8 worm cellular contexts compared by ENCODE assay signal in genomic region chrII:4571112-4571511, ce11.
TF ChIP-seq lines count a peak whose summit lies in the region.

No protein-coding gene starts in this region.

TF ChIP-seq in whole organism, L1 larva, 84 proteins besides CTCF, POLR2A, EP300 and RAD21:
- TF ChIP-seq nhr-237 (tag; optimal IDR thresholded peaks at IDR 0.05; lab: Kevin White, UChicago) (no peak), hlh-17 (GFP tag; optimal IDR thresholded peaks at IDR 0.05; lab: Kevin White, UChicago; ENCODE audit: borderline replicate concordance) (no peak), hpl-2 (GFP tag; optimal IDR thresholded peaks at IDR 0.05; lab: Kevin White, UChicago) (no peak), blmp-1 (tag; optimal IDR thresholded peaks at IDR 0.05; lab: Kevin White, UChicago) (peak; percentile 5), mdl-1 (tag; optimal IDR thresholded peaks at IDR 0.05; lab: Kevin White, UChicago) (no peak), unc-30 (tag; optimal IDR thresholded peaks at IDR 0.05; lab: Kevin White, UChicago) (no peak), lin-14 (GFP tag; optimal IDR thresholded peaks at IDR 0.05; lab: Kevin White, UChicago) (peak; percentile 9), efl-1 (optimal IDR thresholded peaks at IDR 0.05; lab: Kevin White, UChicago) (no peak), efl-1 (GFP tag; optimal IDR thresholded peaks at IDR 0.05 in 1 of 2; lab: Kevin White, UChicago) (peak in 1 of 2 experiments; percentile 63), rnt-1 (tag; optimal IDR thresholded peaks at IDR 0.05; lab: Kevin White, UChicago) (peak; percentile 20)

TF ChIP-seq in whole organism, L3 larva, 47 proteins besides CTCF, POLR2A, EP300 and RAD21 (continues in another document):
- no peak for TF ChIP-seq fkh-2 (tag; optimal IDR thresholded peaks at IDR 0.05; lab: Kevin White, UChicago)
- peak; percentile 60 for TF ChIP-seq hmg-11 (tag; optimal IDR thresholded peaks at IDR 0.05; lab: Kevin White, UChicago)
- TF ChIP-seq egl-27 (tag; optimal IDR thresholded peaks at IDR 0.05; lab: Kevin White, UChicago): no peak
- no peak for TF ChIP-seq R02D3.7 (tag; optimal IDR thresholded peaks at IDR 0.05; lab: Kevin White, UChicago)
- no peak for TF ChIP-seq ceh-9 (tag; optimal IDR thresholded peaks at IDR 0.05; lab: Kevin White, UChicago)
- no peak for TF ChIP-seq lsy-12 (tag; optimal IDR thresholded peaks at IDR 0.05; lab: Kevin White, UChicago)
- TF ChIP-seq sea-2 (GFP tag; optimal IDR thresholded peaks at IDR 0.05; lab: Kevin White, UChicago): no peak
- no peak for TF ChIP-seq pha-4 (tag; optimal IDR thresholded peaks at IDR 0.05; lab: Kevin White, UChicago)
- TF ChIP-seq lin-15B (tag; optimal IDR thresholded peaks at IDR 0.05; lab: Kevin White, UChicago): no peak
- no peak for TF ChIP-seq eor-1 (tag; optimal IDR thresholded peaks at IDR 0.05; lab: Kevin White, UChicago)
- no peak for TF ChIP-seq mdl-1 (tag; optimal IDR thresholded peaks at IDR 0.05; lab: Kevin White, UChicago)
- TF ChIP-seq lin-39 (tag; optimal IDR thresholded peaks at IDR 0.05; lab: Kevin White, UChicago): peak; percentile 18

TF ChIP-seq in whole organism, L4 larva, 104 proteins besides CTCF, POLR2A, EP300 and RAD21:
- TF ChIP-seq mxl-3 (GFP tag; optimal IDR thresholded peaks at IDR 0.05; lab: Kevin White, UChicago): no peak
- peak; percentile 87 for TF ChIP-seq set-16 (GFP tag; IDR thresholded peaks at IDR 0.05; lab: Robert Waterston, UW)
- TF ChIP-seq spr-1 (tag; optimal IDR thresholded peaks at IDR 0.05; lab: Kevin White, UChicago): no peak
- TF ChIP-seq egl-43 (GFP tag; IDR thresholded peaks at IDR 0.05; lab: Robert Waterston, UW): 0 out of 2 replicates have a peak, but pooled peaks have one; percentile 46

TF ChIP-seq in whole organism, early embryonic, 17 proteins besides CTCF, POLR2A, EP300 and RAD21:
- peak; percentile 75 for TF ChIP-seq hmg-4 (GFP tag; optimal IDR thresholded peaks at IDR 0.05; lab: Kevin White, UChicago)
- TF ChIP-seq scrt-1 (GFP tag; IDR thresholded peaks at IDR 0.05; lab: Robert Waterston, UW): peak; percentile 74
- TF ChIP-seq F13C5.2 (tag; optimal IDR thresholded peaks at IDR 0.05; lab: Kevin White, UChicago): peak; percentile 32
- TF ChIP-seq pes-1 (GFP tag; IDR thresholded peaks at IDR 0.05; lab: Robert Waterston, UW): peak; percentile 29; the same call in 1 of the 2 replicates
- no peak for TF ChIP-seq hnd-1 (tag; optimal IDR thresholded peaks at IDR 0.05; lab: Kevin White, UChicago)

TF ChIP-seq in whole organism, late embryonic, 69 proteins besides CTCF, POLR2A, EP300 and RAD21:
- TF ChIP-seq nfya-1 (tag; optimal IDR thresholded peaks at IDR 0.05; lab: Kevin White, UChicago): peak; percentile 23
- TF ChIP-seq C08G9.2 (tag; optimal IDR thresholded peaks at IDR 0.05; lab: Kevin White, UChicago): peak; percentile 2
- TF ChIP-seq rnt-1 (tag; optimal IDR thresholded peaks at IDR 0.05; lab: Kevin White, UChicago): no peak
- TF ChIP-seq elt-2 (tag; optimal IDR thresholded peaks at IDR 0.05; lab: Kevin White, UChicago): peak; percentile 33
- peak; percentile 20 for TF ChIP-seq unc-86 (tag; optimal IDR thresholded peaks at IDR 0.05; lab: Kevin White, UChicago)
- TF ChIP-seq tbx-2 (tag; optimal IDR thresholded peaks at IDR 0.05; lab: Kevin White, UChicago): peak; percentile 11
- TF ChIP-seq ceh-31 (tag; optimal IDR thresholded peaks at IDR 0.05; lab: Kevin White, UChicago): peak; percentile 38
- peak; percentile 1 for TF ChIP-seq ref-2 (tag; optimal IDR thresholded peaks at IDR 0.05; lab: Kevin White, UChicago)
- no peak for TF ChIP-seq nhr-11 (tag; optimal IDR thresholded peaks at IDR 0.05; lab: Kevin White, UChicago)
- TF ChIP-seq ceh-34 (tag; optimal IDR thresholded peaks at IDR 0.05; lab: Kevin White, UChicago): peak; percentile 1

TF ChIP-seq in whole organism, midembryonic, 9 proteins besides CTCF, POLR2A, EP300 and RAD21:
- TF ChIP-seq med-1 (GFP tag; optimal IDR thresholded peaks at IDR 0.05; lab: Kevin White, UChicago; ENCODE audit: insufficient read depth): no peak
- no peak for TF ChIP-seq klf-2 (GFP tag; conservative IDR thresholded peaks at IDR 0.05; lab: Robert Waterston, UW)
- TF ChIP-seq ref-1 (GFP tag; conservative IDR thresholded peaks at IDR 0.05; lab: Robert Waterston, UW): no peak
- TF ChIP-seq T22C8.4 (GFP tag; IDR thresholded peaks at IDR 0.05; lab: Robert Waterston, UW): no peak
- TF ChIP-seq tab-1 (GFP tag; IDR thresholded peaks at IDR 0.05; lab: Robert Waterston, UW): no peak
- TF ChIP-seq ztf-23 (GFP tag; IDR thresholded peaks at IDR 0.05; lab: Robert Waterston, UW): peak; percentile 54; the same call in 1 of the 2 replicates
- TF ChIP-seq cog-1 (tag; optimal IDR thresholded peaks at IDR 0.05; lab: Kevin White, UChicago): no peak
- 0 out of 2 replicates have a peak, but pooled peaks have one; percentile 48 for TF ChIP-seq flt-1 (GFP tag; IDR thresholded peaks at IDR 0.05; lab: Robert Waterston, UW)

TF ChIP-seq in whole organism, mixed stage, embryonic, 35 proteins besides CTCF, POLR2A, EP300 and RAD21:
- TF ChIP-seq nhr-2 (tag; optimal IDR thresholded peaks at IDR 0.05; lab: Kevin White, UChicago) (peak; percentile 2), cnd-1 (tag; optimal IDR thresholded peaks at IDR 0.05; lab: Kevin White, UChicago) (peak; percentile 13), mep-1 (tag; optimal IDR thresholded peaks at IDR 0.05; lab: Kevin White, UChicago) (peak; percentile 6), bed-3 (GFP tag; optimal IDR thresholded peaks at IDR 0.05; lab: Kevin White, UChicago) (no peak), sptf-1 (tag; optimal IDR thresholded peaks at IDR 0.05; lab: Kevin White, UChicago) (peak; percentile 31), unc-120 (tag; optimal IDR thresholded peaks at IDR 0.05; lab: Kevin White, UChicago; ENCODE audit: poor library complexity, severe bottlenecking) (peak; percentile 54), pha-4 (tag; optimal IDR thresholded peaks at IDR 0.05; lab: Kevin White, UChicago) (no peak), unc-39 (tag; optimal IDR thresholded peaks at IDR 0.05; lab: Kevin White, UChicago) (no peak), hlh-1 (tag; optimal IDR thresholded peaks at IDR 0.05; lab: Kevin White, UChicago) (peak; percentile 66)

TF ChIP-seq in whole organism, young adult, 124 proteins besides CTCF, POLR2A, EP300 and RAD21:
- TF ChIP-seq attf-5 (GFP tag; optimal IDR thresholded peaks at IDR 0.05; lab: Kevin White, UChicago): no peak
- TF ChIP-seq rpc-1 (optimal IDR thresholded peaks at IDR 0.05; lab: Kevin White, UChicago): no peak
- TF ChIP-seq rpc-1 (tag; optimal IDR thresholded peaks at IDR 0.05; lab: Kevin White, UChicago): no peak
- TF ChIP-seq zfh-2 (GFP tag; conservative IDR thresholded peaks at IDR 0.05; lab: Robert Waterston, UW): peak; percentile 79
- TF ChIP-seq egrh-3 (GFP tag; IDR thresholded peaks at IDR 0.05; lab: Robert Waterston, UW): peak; percentile 65; the same call in 1 of the 2 replicates
- TF ChIP-seq Y53F4B.3 (GFP tag; IDR thresholded peaks at IDR 0.05; lab: Robert Waterston, UW): no peak
